Worm (Caenorhabditis elegans) whole organism, L3 larva: ENCODE results near the gene snt-7.

Source experiments
- ZK546.5 ChIP-seq: sonication (generic microtip); optimal IDR thresholded peaks from 2 replicates; lab custom pipeline; 2017; ENCODE audit warnings: missing biosample characterization, missing genetic modification characterization
- ceh-16 ChIP-seq: sonication (generic microtip); optimal IDR thresholded peaks from 2 replicates; lab custom pipeline; 2017; ENCODE audit warnings: missing biosample characterization, missing genetic modification characterization
- fkh-10 ChIP-seq: sonication (generic microtip); optimal IDR thresholded peaks from 2 replicates; lab custom pipeline; 2017; ENCODE audit warnings: missing biosample characterization, missing genetic modification reagents, missing genetic modification characterization
- lin-15B ChIP-seq: fragments of 150-350 bp; optimal IDR thresholded peaks from 2 replicates; lab custom pipeline; 2014; ENCODE audit warnings: missing biosample characterization, missing genetic modification characterization
- nhr-23 ChIP-seq: fragments of 150-350 bp; optimal IDR thresholded peaks from 2 replicates; lab custom pipeline; 2014; ENCODE audit warnings: missing biosample characterization, missing genetic modification reagents, missing genetic modification characterization
- nhr-76 ChIP-seq: fragments of 150-350 bp; sonication (generic microtip); optimal IDR thresholded peaks from 5 replicates; lab custom pipeline; 2014; ENCODE audit warnings: missing biosample characterization, missing genetic modification characterization
- unc-39 ChIP-seq: sonication (generic microtip); optimal IDR thresholded peaks from 4 replicates; lab custom pipeline; 2017; ENCODE audit warnings: missing biosample characterization, missing genetic modification characterization
- ztf-11 ChIP-seq: fragments of 150-350 bp; optimal IDR thresholded peaks from 2 replicates; lab custom pipeline; 2014; ENCODE audit warnings: missing biosample characterization, missing genetic modification characterization

- TF ChIP-seq ceh-16 (tag; lab: Kevin White, UChicago) (no peak), nhr-23 (no peak), nhr-76 (tag; lab: Kevin White, UChicago) (no peak), ZK546.5 (no peak), lin-15B (tag; lab: Kevin White, UChicago) (no peak), fkh-10 (GFP tag; lab: Kevin White, UChicago) (no peak), unc-39 (tag; lab: Kevin White, UChicago) (no peak), ztf-11 (tag; lab: Kevin White, UChicago) (no peak)
Measured at ce11 chrX:15170958-15171357, 28.0 kb downstream of the snt-7 start.
